Fruit fly (Drosophila melanogaster): Measurements from ENCODE around the gene unc-13-4A.
A peak's percentile ranks its signal among the peaks of the same experiment; 100 is the strongest.

unc-13-4A gene

dm6 chr3L:7344965-7345427 is 32.3 kb upstream of the unc-13-4A start, which contains the start of gene Cln7 (continued):
- TF ChIP-seq CG17186 (GFP tag; optimal IDR thresholded peaks at IDR 0.05), result no peak
- TF ChIP-seq twi (tag; optimal IDR thresholded peaks at IDR 0.05), result no peak
- 0 out of 2 replicates have a peak, but pooled peaks have one; percentile 24 for TF ChIP-seq aop (GFP tag; IDR thresholded peaks at IDR 0.05)
- peak; percentile 39 for TF ChIP-seq sqz (GFP tag; optimal IDR thresholded peaks at IDR 0.05)
- no peak for TF ChIP-seq az2 (GFP tag; optimal IDR thresholded peaks at IDR 0.05)
- 0 out of 2 replicates have a peak, but pooled peaks have one; percentile 42 for TF ChIP-seq CG13287 (GFP tag; IDR thresholded peaks at IDR 0.05; ENCODE audit: partially characterized antibody)
- TF ChIP-seq CG4360 (GFP tag; IDR thresholded peaks at IDR 0.05), result 0 out of 2 replicates have a peak, but pooled peaks have one; percentile 9
- TF ChIP-seq CG34422 (GFP tag; IDR thresholded peaks at IDR 0.05), result peak; percentile 52; the same call in 1 of the 3 replicates
- no peak for TF ChIP-seq CG9609 (GFP tag; optimal IDR thresholded peaks at IDR 0.05)
- peak; percentile 73 for TF ChIP-seq CG8290 (GFP tag; optimal IDR thresholded peaks at IDR 0.05)
- peak; percentile 73 to 93 for TF ChIP-seq CG8290 (tag; optimal IDR thresholded peaks at IDR 0.05)
- no peak for TF ChIP-seq CG4404 (GFP tag; IDR thresholded peaks at IDR 0.05)
- peak; percentile 57; the same call in 1 of the 2 replicates for TF ChIP-seq tna (GFP tag; IDR thresholded peaks at IDR 0.05; ENCODE audit: partially characterized antibody)
- no peak for TF ChIP-seq ssp (GFP tag; IDR thresholded peaks at IDR 0.05)
- TF ChIP-seq lbe (GFP tag; optimal IDR thresholded peaks at IDR 0.05), result peak; percentile 59
- no peak for TF ChIP-seq gt (GFP tag; IDR thresholded peaks at IDR 0.05)
- TF ChIP-seq chif (GFP tag; optimal IDR thresholded peaks at IDR 0.05), result no peak
- TF ChIP-seq pfk (GFP tag; optimal IDR thresholded peaks at IDR 0.05), result peak; percentile 8
- no peak for TF ChIP-seq CG14860 (GFP tag; IDR thresholded peaks at IDR 0.05; ENCODE audit: partially characterized antibody)
- TF ChIP-seq jigr1 (GFP tag; IDR thresholded peaks at IDR 0.05), result no peak
- TF ChIP-seq emc (GFP tag; optimal IDR thresholded peaks at IDR 0.05), result no peak
- no peak for TF ChIP-seq CG30431 (GFP tag; optimal IDR thresholded peaks at IDR 0.05)
- no peak for TF ChIP-seq Vsx1 (GFP tag; optimal IDR thresholded peaks at IDR 0.05)
- TF ChIP-seq Doc2 (GFP tag; IDR thresholded peaks at IDR 0.05), result no peak
- TF ChIP-seq CG12219 (GFP tag; optimal IDR thresholded peaks at IDR 0.05), result peak; percentile 16
- TF ChIP-seq unc-4 (GFP tag; IDR thresholded peaks at IDR 0.05; ENCODE audit: partially characterized antibody), result peak; percentile 44
- peak; percentile 93 for TF ChIP-seq CG5180 (GFP tag; optimal IDR thresholded peaks at IDR 0.05)
- no peak for TF ChIP-seq CG16815 (GFP tag; optimal IDR thresholded peaks at IDR 0.05)
- TF ChIP-seq CG12659 (GFP tag; optimal IDR thresholded peaks at IDR 0.05), result peak; percentile 31
- no peak for TF ChIP-seq Lim3 (GFP tag; IDR thresholded peaks at IDR 0.05)
- TF ChIP-seq CG9817 (tag; optimal IDR thresholded peaks at IDR 0.05), result no peak
- TF ChIP-seq sens-2 (GFP tag; IDR thresholded peaks at IDR 0.05), result no peak
- TF ChIP-seq sisA (GFP tag; IDR thresholded peaks at IDR 0.05), result no peak
- TF ChIP-seq sens (GFP tag), result peak; percentile 90
- TF ChIP-seq CG18764 (GFP tag; optimal IDR thresholded peaks at IDR 0.05), result no peak
- no peak for TF ChIP-seq toy (GFP tag; IDR thresholded peaks at IDR 0.05)
- peak; percentile 35; the same call in 1 of the 2 replicates for TF ChIP-seq gsb (GFP tag; IDR thresholded peaks at IDR 0.05)
- no peak for TF ChIP-seq croc (GFP tag; conservative IDR thresholded peaks at IDR 0.05)
- no peak for TF ChIP-seq Sox102F (GFP tag; optimal IDR thresholded peaks at IDR 0.05)
- no peak for TF ChIP-seq Ptx1 (GFP tag; IDR thresholded peaks at IDR 0.05)
- no peak for TF ChIP-seq CG11723 (GFP tag; optimal IDR thresholded peaks at IDR 0.05)
- no peak for TF ChIP-seq tx (GFP tag; optimal IDR thresholded peaks at IDR 0.05)
- no peak for TF ChIP-seq CG1529 (GFP tag; optimal IDR thresholded peaks at IDR 0.05)
- peak; percentile 39 for TF ChIP-seq CG2875 (GFP tag; optimal IDR thresholded peaks at IDR 0.05)
- TF ChIP-seq Bdp1 (GFP tag; optimal IDR thresholded peaks at IDR 0.05), result no peak
- peak; percentile 38 for TF ChIP-seq CHES-1-like (GFP tag; optimal IDR thresholded peaks at IDR 0.05)
- TF ChIP-seq hb (GFP tag; IDR thresholded peaks at IDR 0.05; ENCODE audit: partially characterized antibody), result no peak
- TF ChIP-seq E2f2 (GFP tag; IDR thresholded peaks at IDR 0.05), result peak; percentile 42; the same call in 1 of the 2 replicates
- TF ChIP-seq CG7928 (GFP tag; optimal IDR thresholded peaks at IDR 0.05), result no peak
- TF ChIP-seq nerfin-2 (GFP tag; IDR thresholded peaks at IDR 0.05; ENCODE audit: partially characterized antibody), result no peak
- no peak for TF ChIP-seq TFAM (GFP tag; optimal IDR thresholded peaks at IDR 0.05)
